Worm (Caenorhabditis elegans) whole organism, young adult: ENCODE data around the gene gpx-6.

Experiments
- B0019.2 ChIP-seq: fragments of 200-800 bp; sonication (Bioruptor generic); conservative IDR thresholded peaks from 2 replicates; pipeline ENCODE4 v1.3.6; 2022; ENCODE audit warnings: missing genetic modification reagents, missing genetic modification characterization, missing compliant biosample characterization
- C06A6.2 ChIP-seq: fragments of 200-800 bp; sonication (Bioruptor generic); conservative IDR thresholded peaks from 2 replicates; pipeline ENCODE4 v1.3.6; 2022; ENCODE audit warnings: missing genetic modification characterization, missing compliant biosample characterization
- C17E4.6 ChIP-seq: fragments of 200-800 bp; sonication (Bioruptor generic); IDR thresholded peaks from 2 replicates; pipeline ENCODE4 v1.3.6; 2022; ENCODE audit warnings: missing genetic modification reagents, missing genetic modification characterization, missing compliant biosample characterization
- F10E7.11 ChIP-seq: sonication (generic microtip); optimal IDR thresholded peaks from 2 replicates; lab custom pipeline; 2017; ENCODE audit warnings: mild to moderate bottlenecking, missing genetic modification characterization, moderate library complexity, missing compliant biosample characterization
- F22D6.2 ChIP-seq: sonication (generic microtip); optimal IDR thresholded peaks from 2 replicates; lab custom pipeline; 2016; ENCODE audit warnings: mild to moderate bottlenecking, missing genetic modification characterization, missing compliant biosample characterization
- F37B4.10 ChIP-seq: fragments of 200-800 bp; sonication (Bioruptor generic); IDR thresholded peaks from 2 replicates; pipeline ENCODE4 v1.3.6; 2022; ENCODE audit warnings: missing genetic modification characterization, missing compliant biosample characterization
- F49E8.2 ChIP-seq: sonication (generic microtip); optimal IDR thresholded peaks from 3 replicates; lab custom pipeline; 2017; ENCODE audit warnings: missing genetic modification characterization, mild to moderate bottlenecking, missing compliant biosample characterization, antibody characterized with exemption, moderate library complexity; ENCODE audit not compliant: insufficient read depth
- F52B5.7 ChIP-seq: sonication (generic microtip); optimal IDR thresholded peaks from 2 replicates; lab custom pipeline; 2016; ENCODE audit warnings: mild to moderate bottlenecking, missing genetic modification characterization, missing compliant biosample characterization
- T07F8.4 ChIP-seq: sonication (generic microtip); optimal IDR thresholded peaks from 2 replicates; lab custom pipeline; 2016; ENCODE audit warnings: mild to moderate bottlenecking, missing genetic modification characterization, moderate library complexity, missing compliant biosample characterization
- Y53G8AR.9 ChIP-seq: fragments of 200-800 bp; sonication (Bioruptor generic); conservative IDR thresholded peaks from 2 replicates; pipeline ENCODE4 v1.3.6; 2022; ENCODE audit warnings: missing genetic modification reagents, missing genetic modification characterization, missing compliant biosample characterization
- Y79H2A.3 ChIP-seq: fragments of 200-800 bp; sonication (Bioruptor generic); conservative IDR thresholded peaks from 2 replicates; pipeline ENCODE4 v1.3.6; 2022; ENCODE audit warnings: missing genetic modification reagents, missing genetic modification characterization, missing compliant biosample characterization
- Y95B8A.8 ChIP-seq: fragments of 200-800 bp; sonication (Bioruptor generic); IDR thresholded peaks from 2 replicates; pipeline ENCODE4 v1.3.6; 2022; ENCODE audit warnings: missing genetic modification reagents, missing genetic modification characterization, missing compliant biosample characterization
- ama-1 ChIP-seq, 3 experiments: fragments of 150-350 bp in 1 of 3; sonication (generic microtip) in 2 of 3; optimal IDR thresholded peaks; 2 replicates each; lab custom pipeline; 2014 to 2018; ENCODE audit warnings: missing biosample characterization in 2 of 3, missing genetic modification characterization in 2 of 3, missing genetic modification reagents in 2 of 3
- aptf-2 ChIP-seq: fragments of 200-800 bp; sonication (Bioruptor generic); conservative IDR thresholded peaks from 2 replicates; pipeline ENCODE4 v1.3.6; 2022; ENCODE audit warnings: missing genetic modification reagents, missing genetic modification characterization, missing compliant biosample characterization
- attf-3 ChIP-seq: fragments of 200-800 bp; sonication (Bioruptor generic); conservative IDR thresholded peaks from 2 replicates; pipeline ENCODE4 v1.3.6; 2022; ENCODE audit warnings: missing genetic modification reagents, missing genetic modification characterization, missing compliant biosample characterization
- attf-5 ChIP-seq: fragments of 200-800 bp; sonication (Bioruptor generic); optimal IDR thresholded peaks from 2 replicates; lab custom pipeline; 2018; ENCODE audit warnings: mild to moderate bottlenecking, missing genetic modification characterization, missing compliant biosample characterization
- attf-6 ChIP-seq: fragments of 200-800 bp; sonication (Bioruptor generic); IDR thresholded peaks from 2 replicates; pipeline ENCODE4 v1.3.6; 2022; ENCODE audit warnings: missing genetic modification reagents, missing genetic modification characterization, missing compliant biosample characterization
- ceh-40 ChIP-seq: fragments of 200-800 bp; sonication (Bioruptor generic); IDR thresholded peaks from 2 replicates; pipeline ENCODE4 v1.3.6; 2022; ENCODE audit warnings: missing genetic modification characterization, missing compliant biosample characterization
- ceh-58 ChIP-seq: fragments of 200-800 bp; sonication (Bioruptor generic); IDR thresholded peaks from 2 replicates; pipeline ENCODE4 v1.3.6; 2022; ENCODE audit warnings: missing genetic modification characterization, missing compliant biosample characterization
- dpff-1 ChIP-seq: sonication (generic microtip); optimal IDR thresholded peaks from 2 replicates; lab custom pipeline; 2017; ENCODE audit warnings: mild to moderate bottlenecking, missing genetic modification characterization, missing compliant biosample characterization
- ekl-4 ChIP-seq: fragments of 200-800 bp; sonication (Bioruptor generic); IDR thresholded peaks from 2 replicates; pipeline ENCODE4 v1.3.6; 2022; ENCODE audit warnings: missing genetic modification reagents, missing genetic modification characterization, missing compliant biosample characterization
- hrde-1 ChIP-seq: sonication (generic microtip); optimal IDR thresholded peaks from 2 replicates; lab custom pipeline; 2016; ENCODE audit warnings: missing genetic modification characterization, mild to moderate bottlenecking, missing compliant biosample characterization, moderate library complexity, missing genotype, missing genetic modification reagents, borderline replicate concordance
- let-526 ChIP-seq: fragments of 200-800 bp; sonication (Bioruptor generic); IDR thresholded peaks from 2 replicates; pipeline ENCODE4 v1.3.6; 2022; ENCODE audit warnings: missing genetic modification reagents, missing genetic modification characterization, missing compliant biosample characterization
- lin-26 ChIP-seq: fragments of 200-800 bp; sonication (Bioruptor generic); IDR thresholded peaks from 2 replicates; pipeline ENCODE4 v1.3.6; 2022; ENCODE audit warnings: missing genetic modification reagents, missing genetic modification characterization, missing compliant biosample characterization
- madf-3 ChIP-seq: fragments of 200-800 bp; sonication (Bioruptor generic); IDR thresholded peaks from 2 replicates; pipeline ENCODE4 v1.3.6; 2022; ENCODE audit warnings: missing genetic modification reagents, missing genetic modification characterization, missing compliant biosample characterization
- madf-8 ChIP-seq: fragments of 200-800 bp; sonication (Bioruptor generic); conservative IDR thresholded peaks from 2 replicates; pipeline ENCODE4 v1.3.6; 2022; ENCODE audit warnings: missing genetic modification reagents, missing genetic modification characterization, missing compliant biosample characterization
- mcd-1 ChIP-seq: fragments of 200-800 bp; sonication (Bioruptor generic); IDR thresholded peaks from 2 replicates; pipeline ENCODE4 v1.3.6; 2022; ENCODE audit warnings: missing genetic modification reagents, missing genetic modification characterization, missing compliant biosample characterization
- nfyb-1 ChIP-seq: fragments of 200-800 bp; sonication (Bioruptor generic); IDR thresholded peaks from 2 replicates; pipeline ENCODE4 v1.3.6; 2022; ENCODE audit warnings: missing genetic modification reagents, missing genetic modification characterization, missing compliant biosample characterization
- nhr-80 ChIP-seq: sonication (generic microtip); optimal IDR thresholded peaks from 2 replicates; lab custom pipeline; 2016; ENCODE audit warnings: missing genetic modification characterization, missing compliant biosample characterization
- nhr-90 ChIP-seq: sonication (generic microtip); optimal IDR thresholded peaks from 2 replicates; lab custom pipeline; 2016; ENCODE audit warnings: missing genotype, mild to moderate bottlenecking, missing genetic modification characterization, missing compliant biosample characterization
- pbrm-1 ChIP-seq: fragments of 200-800 bp; sonication (Bioruptor generic); IDR thresholded peaks from 2 replicates; pipeline ENCODE4 v1.3.6; 2022; ENCODE audit warnings: missing genetic modification reagents, missing genetic modification characterization, missing compliant biosample characterization
- pha-4 ChIP-seq: fragments of 150-350 bp; sonication (generic microtip); optimal IDR thresholded peaks from 2 replicates; lab custom pipeline; 2014; ENCODE audit warnings: missing biosample characterization, missing genetic modification reagents, missing genetic modification characterization
- rcor-1 ChIP-seq: fragments of 200-800 bp; sonication (Bioruptor generic); IDR thresholded peaks from 2 replicates; pipeline ENCODE4 v1.3.6; 2022; ENCODE audit warnings: missing genetic modification reagents, missing genetic modification characterization, missing compliant biosample characterization
- sea-2 ChIP-seq: fragments of 200-800 bp; sonication (Bioruptor generic); IDR thresholded peaks from 2 replicates; pipeline ENCODE4 v1.3.6; 2022; ENCODE audit warnings: missing genetic modification characterization, missing compliant biosample characterization
- snpc-1.3 ChIP-seq: sonication (generic microtip); optimal IDR thresholded peaks from 2 replicates; lab custom pipeline; 2017; ENCODE audit warnings: missing genetic modification characterization, mild to moderate bottlenecking, missing compliant biosample characterization, antibody characterized with exemption, moderate library complexity, missing genotype, missing genetic modification reagents; ENCODE audit not compliant: insufficient read depth
- sptf-2 ChIP-seq: fragments of 200-800 bp; sonication (Bioruptor generic); optimal IDR thresholded peaks from 2 replicates; lab custom pipeline; 2018; ENCODE audit warnings: mild to moderate bottlenecking, missing genetic modification characterization, missing compliant biosample characterization
- tbp1 ChIP-seq: fragments of 200-800 bp; sonication (Bioruptor generic); optimal IDR thresholded peaks from 2 replicates; lab custom pipeline; 2018; ENCODE audit warnings: mild to moderate bottlenecking, missing genetic modification characterization, missing compliant biosample characterization
- xnd-1 ChIP-seq: sonication (generic microtip); optimal IDR thresholded peaks from 2 replicates; lab custom pipeline; 2016; ENCODE audit warnings: missing genotype, missing genetic modification reagents, missing genetic modification characterization, missing compliant biosample characterization
- zim-3 ChIP-seq: sonication (generic microtip); optimal IDR thresholded peaks from 2 replicates; lab custom pipeline; 2017; ENCODE audit warnings: mild to moderate bottlenecking, missing genetic modification characterization, moderate library complexity, missing compliant biosample characterization
- ztf-18 ChIP-seq: sonication (generic microtip); optimal IDR thresholded peaks from 2 replicates; lab custom pipeline; 2016; ENCODE audit warnings: missing genotype, mild to moderate bottlenecking, missing genetic modification characterization, missing compliant biosample characterization
- ztf-25 ChIP-seq: fragments of 200-800 bp; sonication (Bioruptor generic); IDR thresholded peaks from 2 replicates; pipeline ENCODE4 v1.3.6; 2022; ENCODE audit warnings: missing genetic modification reagents, missing genetic modification characterization, missing compliant biosample characterization
- ztf-3 ChIP-seq: fragments of 200-800 bp; sonication (Bioruptor generic); optimal IDR thresholded peaks from 2 replicates; lab custom pipeline; 2018; ENCODE audit warnings: mild to moderate bottlenecking, missing genetic modification characterization, missing compliant biosample characterization
- ztf-6 ChIP-seq: fragments of 200-800 bp; sonication (Bioruptor generic); IDR thresholded peaks from 2 replicates; pipeline ENCODE4 v1.3.6; 2022; ENCODE audit warnings: missing genetic modification reagents, missing genetic modification characterization, missing compliant biosample characterization

The gpx-6 gene

DNA sequence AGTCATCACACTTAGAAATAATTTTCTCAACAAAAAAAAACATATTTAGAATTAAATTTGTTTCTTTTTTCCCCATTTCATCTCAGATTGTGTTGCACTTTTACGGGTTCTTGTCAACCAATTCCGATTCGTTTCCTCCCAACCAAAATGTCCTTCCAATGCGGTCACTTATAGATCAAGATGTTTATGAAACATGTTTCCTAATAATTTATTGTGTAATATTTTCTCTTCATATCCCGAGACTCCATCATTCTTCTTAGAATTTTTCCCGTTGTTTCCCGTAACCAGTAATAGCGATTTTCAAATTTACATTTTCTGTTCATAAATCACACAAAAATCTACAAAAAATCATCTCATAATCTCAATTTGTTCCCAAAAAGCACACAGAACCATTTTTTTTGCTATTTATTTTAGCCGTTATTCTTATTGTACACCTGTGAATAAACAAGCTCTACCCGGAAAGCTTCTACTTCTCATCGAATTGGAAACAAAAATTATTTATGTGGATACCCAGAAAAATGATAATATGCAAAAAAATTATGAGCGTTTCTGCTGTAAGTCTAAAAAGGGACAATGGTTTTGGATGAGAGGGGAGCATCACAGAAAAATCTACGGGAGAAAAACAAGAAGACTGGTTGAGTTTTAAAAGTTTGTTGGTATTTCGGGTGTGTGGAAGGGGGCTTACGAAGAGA lies 33.4 kb upstream of the gpx-6 start (continued):
- TF ChIP-seq let-526 (GFP tag; lab: Robert Waterston, UW) (no peak), aptf-2 (GFP tag; lab: Robert Waterston, UW) (no peak), ztf-3 (no peak), ama-1 (optimal IDR thresholded peaks at IDR 0.05; lab: Kevin White, UChicago) (no peak), ama-1 (GFP tag; optimal IDR thresholded peaks at IDR 0.05; lab: Kevin White, UChicago) (peak in 1 of 2 experiments; percentile 74), nfyb-1 (GFP tag; lab: Robert Waterston, UW) (no peak), hrde-1 (peak; percentile 65), rcor-1 (GFP tag; lab: Robert Waterston, UW) (no peak), ztf-18 (tag; lab: Kevin White, UChicago) (no peak), nhr-90 (tag; lab: Kevin White, UChicago) (no peak), zim-3 (tag; lab: Kevin White, UChicago) (no peak), ceh-58 (GFP tag; lab: Robert Waterston, UW) (no peak), pbrm-1 (GFP tag; lab: Robert Waterston, UW) (no peak), F52B5.7 (no peak), tbp1 (GFP tag; lab: Kevin White, UChicago) (no peak), ztf-25 (GFP tag; lab: Robert Waterston, UW) (no peak), attf-3 (GFP tag; lab: Robert Waterston, UW) (no peak), T07F8.4 (no peak), B0019.2 (no peak), C17E4.6 (no peak), F10E7.11 (tag; lab: Kevin White, UChicago) (no peak), F37B4.10 (GFP tag; lab: Robert Waterston, UW) (no peak), madf-3 (GFP tag; lab: Robert Waterston, UW) (no peak), pha-4 (no peak), attf-5 (peak; percentile 1), Y79H2A.3 (GFP tag; lab: Robert Waterston, UW) (peak; percentile 32; the same call in 1 of the 2 replicates), nhr-80 (tag; lab: Kevin White, UChicago) (no peak), dpff-1 (tag; lab: Kevin White, UChicago) (no peak), attf-6 (GFP tag; lab: Robert Waterston, UW) (no peak), Y53G8AR.9 (GFP tag; lab: Robert Waterston, UW) (0 out of 2 replicates have a peak, but pooled peaks have one; percentile 37), xnd-1 (peak; percentile 8), ztf-6 (GFP tag; lab: Robert Waterston, UW) (no peak), ceh-40 (no peak), lin-26 (GFP tag; lab: Robert Waterston, UW) (no peak), sptf-2 (no peak), Y95B8A.8 (GFP tag; lab: Robert Waterston, UW) (no peak), mcd-1 (no peak), snpc-1.3 (tag; lab: Kevin White, UChicago) (peak; percentile 9), ekl-4 (GFP tag; lab: Robert Waterston, UW) (no peak), C06A6.2 (GFP tag; lab: Robert Waterston, UW) (no peak), F49E8.2 (peak; percentile 8), madf-8 (GFP tag; lab: Robert Waterston, UW) (no peak), sea-2 (GFP tag; lab: Robert Waterston, UW) (no peak), F22D6.2 (tag; lab: Kevin White, UChicago) (no peak)
